Worm (Caenorhabditis elegans) whole organism, late embryonic: ENCODE data around the gene F26H11.4.

ENCODE experiments used
- C08G9.2 ChIP-seq: sonication (generic microtip); optimal IDR thresholded peaks from 2 replicates; lab custom pipeline; 2016; ENCODE audit warnings: mild to moderate bottlenecking, missing genetic modification characterization, moderate library complexity, missing compliant biosample characterization
- F13H6.1 ChIP-seq: sonication (generic microtip); optimal IDR thresholded peaks from 2 replicates; lab custom pipeline; 2016; ENCODE audit warnings: missing genetic modification characterization, missing compliant biosample characterization
- T23F11.4 ChIP-seq: fragments of 200-800 bp; sonication (Bioruptor generic); optimal IDR thresholded peaks from 2 replicates; lab custom pipeline; 2018; ENCODE audit warnings: mild to moderate bottlenecking, missing genetic modification characterization, missing compliant biosample characterization
- Y22D7AL.16 ChIP-seq: sonication (generic microtip); optimal IDR thresholded peaks from 2 replicates; lab custom pipeline; 2016; ENCODE audit warnings: missing genetic modification characterization, missing compliant biosample characterization
- ahr-1 ChIP-seq: sonication (generic microtip); optimal IDR thresholded peaks from 2 replicates; lab custom pipeline; 2016; ENCODE audit warnings: missing genetic modification characterization, missing compliant biosample characterization
- ama-1 ChIP-seq: fragments of 150-350 bp; optimal IDR thresholded peaks from 2 replicates; lab custom pipeline; 2014
- ceh-14 ChIP-seq: sonication (generic microtip); optimal IDR thresholded peaks from 2 replicates; lab custom pipeline; 2016; ENCODE audit warnings: missing genotype, missing genetic modification characterization, missing compliant biosample characterization
- ceh-19 ChIP-seq: fragments of 200-800 bp; sonication (Bioruptor generic); optimal IDR thresholded peaks from 2 replicates; lab custom pipeline; 2018; ENCODE audit warnings: mild to moderate bottlenecking, missing genetic modification characterization, missing compliant biosample characterization
- ceh-2 ChIP-seq: sonication (generic microtip); optimal IDR thresholded peaks from 2 replicates; lab custom pipeline; 2016; ENCODE audit warnings: missing genotype, missing genetic modification characterization, missing compliant biosample characterization
- ceh-24 ChIP-seq: sonication (generic microtip); optimal IDR thresholded peaks from 2 replicates; lab custom pipeline; 2016; ENCODE audit warnings: mild to moderate bottlenecking, missing genetic modification characterization, missing compliant biosample characterization
- ceh-30 ChIP-seq: fragments of 150-350 bp; optimal IDR thresholded peaks from 2 replicates; lab custom pipeline; 2014; ENCODE audit warnings: missing biosample characterization, missing genetic modification characterization
- ceh-31 ChIP-seq: sonication (generic microtip); optimal IDR thresholded peaks from 2 replicates; lab custom pipeline; 2016; ENCODE audit warnings: missing genetic modification characterization, missing compliant biosample characterization
- ceh-34 ChIP-seq: sonication (generic microtip); optimal IDR thresholded peaks from 2 replicates; lab custom pipeline; 2016; ENCODE audit warnings: mild to moderate bottlenecking, missing genetic modification characterization, missing compliant biosample characterization
- ceh-45 ChIP-seq: fragments of 200-800 bp; sonication (Bioruptor generic); IDR thresholded peaks from 2 replicates; pipeline ENCODE4 v1.3.6; 2022; ENCODE audit warnings: missing genetic modification reagents, missing genetic modification characterization, missing compliant biosample characterization
- ceh-48 ChIP-seq: sonication (generic microtip); optimal IDR thresholded peaks from 2 replicates; lab custom pipeline; 2016; ENCODE audit warnings: missing genetic modification characterization, inconsistent platforms, missing compliant biosample characterization
- ceh-6 ChIP-seq: fragments of 200-800 bp; sonication (Bioruptor generic); optimal IDR thresholded peaks from 2 replicates; lab custom pipeline; 2018; ENCODE audit warnings: mild to moderate bottlenecking, missing genetic modification characterization, missing compliant biosample characterization
- ceh-9 ChIP-seq: sonication (generic microtip); optimal IDR thresholded peaks from 2 replicates; lab custom pipeline; 2016; ENCODE audit warnings: mild to moderate bottlenecking, missing genetic modification characterization, inconsistent platforms, missing compliant biosample characterization
- che-1 ChIP-seq: sonication (generic microtip); optimal IDR thresholded peaks from 2 replicates; lab custom pipeline; 2016; ENCODE audit warnings: mild to moderate bottlenecking, missing genetic modification characterization, missing compliant biosample characterization
- dmd-4 ChIP-seq: sonication (generic microtip); optimal IDR thresholded peaks from 2 replicates; lab custom pipeline; 2016; ENCODE audit warnings: borderline replicate concordance, missing genetic modification characterization, missing compliant biosample characterization
- dve-1 ChIP-seq: sonication (generic microtip); optimal IDR thresholded peaks from 2 replicates; lab custom pipeline; 2017; ENCODE audit warnings: antibody characterized with exemption, mild to moderate bottlenecking, missing genetic modification characterization, missing compliant biosample characterization
- elt-4 ChIP-seq: sonication (generic microtip); optimal IDR thresholded peaks from 2 replicates; lab custom pipeline; 2016; ENCODE audit warnings: missing genetic modification characterization, missing compliant biosample characterization
- ets-4 ChIP-seq: sonication (generic microtip); optimal IDR thresholded peaks from 2 replicates; lab custom pipeline; 2016; ENCODE audit warnings: missing genetic modification characterization, missing compliant biosample characterization
- eyg-1 ChIP-seq: sonication (generic microtip); optimal IDR thresholded peaks from 2 replicates; lab custom pipeline; 2016; ENCODE audit warnings: missing genotype, missing genetic modification characterization, missing compliant biosample characterization
- fkh-10 ChIP-seq: fragments of 150-350 bp; optimal IDR thresholded peaks from 2 replicates; lab custom pipeline; 2014; ENCODE audit warnings: missing biosample characterization, missing genetic modification reagents, missing genetic modification characterization
- fkh-6 ChIP-seq: sonication (generic microtip); optimal IDR thresholded peaks from 2 replicates; lab custom pipeline; 2016; ENCODE audit warnings: missing genetic modification characterization, missing compliant biosample characterization
- hlh-13 ChIP-seq: fragments of 200-800 bp; sonication (Bioruptor generic); optimal IDR thresholded peaks from 2 replicates; lab custom pipeline; 2018; ENCODE audit warnings: mild to moderate bottlenecking, missing genetic modification characterization, missing compliant biosample characterization
- hlh-6 ChIP-seq: sonication (generic microtip); optimal IDR thresholded peaks from 2 replicates; lab custom pipeline; 2016; ENCODE audit warnings: missing genotype, missing genetic modification characterization, missing compliant biosample characterization
- lin-11 ChIP-seq: fragments of 200-800 bp; sonication (Bioruptor generic); optimal IDR thresholded peaks from 2 replicates; lab custom pipeline; 2018; ENCODE audit warnings: mild to moderate bottlenecking, missing genetic modification characterization, missing compliant biosample characterization
- mec-3 ChIP-seq: sonication (generic microtip); optimal IDR thresholded peaks from 2 replicates; lab custom pipeline; 2016; ENCODE audit warnings: borderline replicate concordance, missing genetic modification characterization, missing compliant biosample characterization
- nhr-232 ChIP-seq: sonication (generic microtip); optimal IDR thresholded peaks from 2 replicates; lab custom pipeline; 2016; ENCODE audit warnings: missing genetic modification characterization, missing compliant biosample characterization
- odd-2 ChIP-seq: sonication (generic microtip); optimal IDR thresholded peaks from 2 replicates; lab custom pipeline; 2017; ENCODE audit warnings: antibody characterized with exemption, mild to moderate bottlenecking, missing genetic modification characterization, missing compliant biosample characterization
- pat-9 ChIP-seq: fragments of 200-800 bp; sonication (Bioruptor generic); optimal IDR thresholded peaks from 2 replicates; lab custom pipeline; 2018; ENCODE audit warnings: mild to moderate bottlenecking, missing genetic modification characterization, moderate library complexity, missing compliant biosample characterization
- pax-1 ChIP-seq: fragments of 150-350 bp; optimal IDR thresholded peaks from 2 replicates; lab custom pipeline; 2014; ENCODE audit warnings: missing biosample characterization, missing genetic modification characterization
- ref-2 ChIP-seq: sonication (generic microtip); optimal IDR thresholded peaks from 2 replicates; lab custom pipeline; 2016; ENCODE audit warnings: missing genetic modification characterization, missing compliant biosample characterization
- sdc-2 ChIP-seq: sonication (generic microtip); optimal IDR thresholded peaks from 2 replicates; lab custom pipeline; 2016; ENCODE audit warnings: missing genotype, missing genetic modification characterization, missing compliant biosample characterization
- sox-2 ChIP-seq: fragments of 200-800 bp; sonication (Bioruptor generic); IDR thresholded peaks from 2 replicates; pipeline ENCODE4 v1.3.6; 2022; ENCODE audit warnings: missing genetic modification reagents, missing genetic modification characterization, missing compliant biosample characterization
- sox-4 ChIP-seq: sonication (generic microtip); optimal IDR thresholded peaks from 2 replicates; lab custom pipeline; 2017; ENCODE audit warnings: mild to moderate bottlenecking, missing genetic modification characterization, inconsistent platforms, missing compliant biosample characterization
- tbx-2 ChIP-seq: sonication (generic microtip); optimal IDR thresholded peaks from 2 replicates; lab custom pipeline; 2016; ENCODE audit warnings: missing genetic modification characterization, missing compliant biosample characterization
- tbx-7 ChIP-seq: sonication (generic microtip); optimal IDR thresholded peaks from 2 replicates; lab custom pipeline; 2016; ENCODE audit warnings: missing genotype, missing genetic modification characterization, missing compliant biosample characterization
- ttx-3 ChIP-seq: sonication (generic microtip); optimal IDR thresholded peaks from 2 replicates; lab custom pipeline; 2016; ENCODE audit warnings: missing genetic modification reagents, missing genetic modification characterization, missing compliant biosample characterization

F26H11.4 gene

ce11 chrII:14406117-14406935 is 2.1 kb upstream of the F26H11.4 start:
- TF ChIP-seq ama-1 (lab: Kevin White, UChicago) (no peak), ceh-34 (peak; percentile 3), che-1 (tag; lab: Kevin White, UChicago) (no peak), elt-4 (tag; lab: Kevin White, UChicago) (no peak), fkh-6 (tag; lab: Kevin White, UChicago) (peak; percentile 56), sdc-2 (tag; lab: Kevin White, UChicago) (peak; percentile 52), ref-2 (tag; lab: Kevin White, UChicago) (no peak), dmd-4 (no peak)

DNA sequence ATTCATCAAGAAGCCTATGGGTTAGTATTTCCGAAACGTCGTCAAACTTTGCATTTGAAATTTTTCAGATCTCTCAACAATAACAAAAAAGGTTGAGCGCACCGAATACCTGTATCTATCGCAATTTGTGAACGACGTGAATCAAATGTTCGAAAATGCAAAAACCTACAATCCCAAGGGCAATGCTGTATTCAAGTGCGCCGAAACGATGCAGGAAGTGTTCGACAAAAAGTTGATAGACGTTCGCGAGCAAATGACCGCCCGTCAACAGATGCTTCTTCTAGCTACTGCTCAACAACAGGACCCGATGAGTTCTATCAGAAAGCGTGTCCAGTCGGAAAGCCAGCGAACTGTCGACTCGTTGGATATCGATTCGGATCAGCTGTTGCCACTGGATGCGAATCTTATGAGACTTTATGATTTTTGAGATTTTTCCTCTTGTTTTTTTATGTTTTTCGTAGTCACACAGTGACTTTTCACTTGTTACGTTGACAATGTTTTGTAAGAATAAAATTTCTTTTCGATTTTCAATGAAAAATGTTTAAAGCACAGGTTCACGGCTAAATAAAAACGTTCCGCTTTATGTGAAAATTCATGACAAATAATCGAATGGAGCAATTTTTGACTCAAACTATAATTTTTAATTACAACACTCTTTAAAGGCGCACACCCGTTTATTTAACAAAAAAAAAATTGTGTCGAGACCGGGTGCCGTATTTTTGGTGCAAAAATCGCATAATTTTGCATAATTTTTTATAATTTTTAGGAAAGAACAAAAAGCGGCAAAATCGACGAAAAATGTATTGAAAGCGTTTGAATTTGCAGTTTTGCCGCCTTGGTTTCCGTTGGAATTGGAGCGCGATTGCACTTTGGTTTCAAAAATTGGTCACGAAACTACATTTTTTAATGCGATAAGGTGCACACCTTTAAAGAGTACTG is 811 bp upstream of the F26H11.4 start:
- TF ChIP-seq ceh-45 (GFP tag; lab: Robert Waterston, UW) (no peak), ceh-6 (GFP tag; lab: Kevin White, UChicago) (no peak), dmd-4 (peak; percentile 4), Y22D7AL.16 (no peak), ref-2 (tag; lab: Kevin White, UChicago) (no peak), ahr-1 (no peak), ceh-9 (tag; lab: Kevin White, UChicago) (no peak), ama-1 (lab: Kevin White, UChicago) (peak; percentile 28), ceh-48 (tag; lab: Kevin White, UChicago) (no peak), sox-2 (GFP tag; lab: Robert Waterston, UW) (no peak), ceh-2 (tag; lab: Kevin White, UChicago) (no peak), ets-4 (tag; lab: Kevin White, UChicago) (no peak), pat-9 (tag; lab: Kevin White, UChicago) (no peak), hlh-6 (tag; lab: Kevin White, UChicago) (no peak), fkh-10 (GFP tag; lab: Kevin White, UChicago) (no peak), lin-11 (tag; lab: Kevin White, UChicago) (no peak), nhr-232 (tag; lab: Kevin White, UChicago) (no peak), T23F11.4 (GFP tag; lab: Kevin White, UChicago) (no peak), tbx-7 (tag; lab: Kevin White, UChicago) (no peak), dve-1 (tag; lab: Kevin White, UChicago) (no peak), eyg-1 (tag; lab: Kevin White, UChicago) (no peak), hlh-13 (GFP tag; lab: Kevin White, UChicago) (no peak), tbx-2 (tag; lab: Kevin White, UChicago) (peak; percentile 5), ceh-30 (tag; lab: Kevin White, UChicago) (peak; percentile 66), ceh-14 (no peak), ceh-24 (tag; lab: Kevin White, UChicago) (peak; percentile 32), C08G9.2 (tag; lab: Kevin White, UChicago) (no peak), pax-1 (tag; lab: Kevin White, UChicago) (no peak), elt-4 (tag; lab: Kevin White, UChicago) (no peak), odd-2 (tag; lab: Kevin White, UChicago) (no peak), ttx-3 (tag; lab: Kevin White, UChicago) (no peak), ceh-31 (tag; lab: Kevin White, UChicago) (peak; percentile 2), ceh-19 (GFP tag; lab: Kevin White, UChicago) (no peak), mec-3 (no peak), F13H6.1 (no peak), sox-4 (no peak)
